Worm (Caenorhabditis elegans): Measurements from ENCODE around the gene dmd-7.

The dmd-7 gene

DNA sequence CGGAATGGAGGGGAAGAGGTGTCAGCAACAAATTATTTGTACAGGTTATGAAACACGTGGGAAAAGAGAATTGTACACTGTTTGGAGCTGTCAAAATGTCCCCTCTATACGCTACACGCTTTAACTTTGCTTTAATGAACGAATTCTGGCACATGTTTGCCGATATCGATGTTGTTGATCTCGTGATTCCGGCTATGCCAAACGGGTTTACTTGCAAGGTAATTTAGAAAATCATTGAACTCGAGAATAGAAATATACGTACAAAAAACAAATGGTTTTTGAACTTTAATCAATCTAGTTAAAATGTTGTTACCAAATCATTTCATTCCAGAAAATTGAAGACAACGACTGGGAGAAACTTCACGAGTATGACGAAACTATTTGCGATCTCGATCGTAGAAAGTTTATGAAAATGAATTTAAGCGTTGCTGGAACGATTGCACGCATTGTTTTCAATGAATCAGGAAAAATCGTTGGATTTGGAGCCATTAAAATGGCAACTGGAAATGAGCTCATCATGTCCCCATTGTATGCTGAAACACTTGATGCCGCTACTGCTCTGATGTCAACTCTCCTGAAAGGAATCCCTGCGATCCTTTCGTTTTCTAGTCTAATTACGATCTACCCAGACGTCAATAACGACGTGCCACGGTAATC lies 30.6 kb downstream of the dmd-7 start:
- peak; percentile 17 for TF ChIP-seq sma-9 (GFP tag; optimal IDR thresholded peaks at IDR 0.05)
- TF ChIP-seq sma-9 (tag; optimal IDR thresholded peaks at IDR 0.05) = no peak
- no peak for TF ChIP-seq gmeb-1 (tag; optimal IDR thresholded peaks at IDR 0.05)
- TF ChIP-seq nhr-6 (tag; optimal IDR thresholded peaks at IDR 0.05) = no peak
- no peak for TF ChIP-seq unc-62 (GFP tag; optimal IDR thresholded peaks at IDR 0.05)
- TF ChIP-seq peb-1 (tag; optimal IDR thresholded peaks at IDR 0.05) = no peak
- TF ChIP-seq unc-39 (tag; optimal IDR thresholded peaks at IDR 0.05) = no peak
- peak; percentile 37 for TF ChIP-seq nhr-21 (tag; optimal IDR thresholded peaks at IDR 0.05)
- TF ChIP-seq ceh-82 (tag; optimal IDR thresholded peaks at IDR 0.05) = no peak
- TF ChIP-seq ama-1 (optimal IDR thresholded peaks at IDR 0.05) = peak; percentile 30
- no peak for TF ChIP-seq nhr-10 (tag; optimal IDR thresholded peaks at IDR 0.05)
- no peak for TF ChIP-seq nhr-23 (tag; optimal IDR thresholded peaks at IDR 0.05)

DNA sequence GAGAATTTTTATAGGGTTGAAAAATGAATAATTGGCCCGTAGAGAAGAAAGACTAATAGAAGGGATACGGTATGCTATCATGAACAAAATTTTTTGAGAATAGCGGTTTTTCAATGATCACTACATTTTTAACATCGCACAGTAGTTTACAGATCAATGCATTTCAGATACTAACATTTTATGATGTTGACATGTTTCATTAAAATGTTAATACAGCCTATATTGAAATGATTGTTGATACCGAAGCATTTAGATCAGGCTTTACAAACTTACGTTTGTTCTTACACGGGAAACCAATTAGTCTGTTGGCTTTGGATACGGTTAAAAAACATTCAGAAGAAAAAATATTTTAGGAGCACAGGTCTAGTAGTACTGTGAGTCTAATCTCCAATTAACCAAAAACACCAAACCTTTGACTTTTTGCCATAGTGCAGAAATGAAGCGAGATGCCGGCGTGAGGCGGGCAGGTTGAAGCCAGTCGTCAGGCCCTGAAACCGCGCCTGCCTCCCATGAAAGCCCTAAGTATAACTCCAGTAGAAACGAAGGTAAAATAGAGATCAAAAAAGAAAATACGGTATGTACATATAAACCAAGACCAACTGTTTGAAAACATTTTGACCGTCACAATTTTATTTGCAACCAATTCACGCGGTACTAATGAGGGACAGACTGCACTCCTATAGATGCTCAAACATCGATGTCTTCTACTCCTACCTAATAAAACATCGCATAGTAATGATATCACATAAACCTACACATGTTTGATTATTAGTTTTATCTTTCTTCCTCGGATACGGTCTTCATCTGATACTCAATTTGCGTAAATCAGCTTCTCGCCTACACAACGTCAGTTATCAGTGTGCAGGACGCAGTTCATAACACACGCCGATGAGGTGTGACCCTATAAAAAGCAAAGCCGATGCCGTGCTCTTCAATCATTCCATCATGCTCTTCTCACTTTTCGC lies 31.7 kb downstream of the dmd-7 start, which contains the start of gene fil-2:
TSS of gene fil-2 (plus strand) at position 915 of the 965 bp plus-strand sequence.
- TF ChIP-seq lsy-2 (tag; optimal IDR thresholded peaks at IDR 0.05) = no peak
- no peak for TF ChIP-seq unc-39 (tag; optimal IDR thresholded peaks at IDR 0.05)
- TF ChIP-seq blmp-1 (tag; optimal IDR thresholded peaks at IDR 0.05; ENCODE audit: insufficient read depth) = peak; percentile 62
- no peak for TF ChIP-seq unc-55 (GFP tag; optimal IDR thresholded peaks at IDR 0.05)
- TF ChIP-seq ceh-82 (tag; optimal IDR thresholded peaks at IDR 0.05) = no peak
- TF ChIP-seq gmeb-1 (tag; optimal IDR thresholded peaks at IDR 0.05) = peak; percentile 67
- no peak for TF ChIP-seq R02D3.7 (tag; optimal IDR thresholded peaks at IDR 0.05)
- no peak for TF ChIP-seq ztf-1 (GFP tag; conservative IDR thresholded peaks at IDR 0.05)
- no peak for TF ChIP-seq F13H6.1 (tag; optimal IDR thresholded peaks at IDR 0.05)
- no peak for TF ChIP-seq elt-1 (tag; optimal IDR thresholded peaks at IDR 0.05)
- peak; percentile 44 for TF ChIP-seq sma-9 (GFP tag; optimal IDR thresholded peaks at IDR 0.05)
- no peak for TF ChIP-seq sma-9 (tag; optimal IDR thresholded peaks at IDR 0.05)
- no peak for TF ChIP-seq alr-1 (tag; optimal IDR thresholded peaks at IDR 0.05)
- no peak for TF ChIP-seq sem-4 (tag; optimal IDR thresholded peaks at IDR 0.05)
- peak; percentile 29 for TF ChIP-seq ama-1 (optimal IDR thresholded peaks at IDR 0.05)
- no peak for TF ChIP-seq mab-5 (tag; optimal IDR thresholded peaks at IDR 0.05)
- TF ChIP-seq peb-1 (tag; optimal IDR thresholded peaks at IDR 0.05) = no peak
- TF ChIP-seq nhr-10 (tag; optimal IDR thresholded peaks at IDR 0.05) = no peak
- TF ChIP-seq nhr-237 (tag; optimal IDR thresholded peaks at IDR 0.05) = no peak
- TF ChIP-seq sma-3 (GFP tag; optimal IDR thresholded peaks at IDR 0.05) = no peak
- no peak for TF ChIP-seq nhr-11 (tag; optimal IDR thresholded peaks at IDR 0.05)
- TF ChIP-seq aly-2 (tag; optimal IDR thresholded peaks at IDR 0.05) = no peak
- TF ChIP-seq mbf-1 (tag; optimal IDR thresholded peaks at IDR 0.05) = no peak
- TF ChIP-seq nhr-21 (tag; optimal IDR thresholded peaks at IDR 0.05) = peak; percentile 12
- no peak for TF ChIP-seq nhr-6 (tag; optimal IDR thresholded peaks at IDR 0.05)
- no peak for TF ChIP-seq ceh-16 (tag; optimal IDR thresholded peaks at IDR 0.05)
- TF ChIP-seq nhr-23 (tag; optimal IDR thresholded peaks at IDR 0.05) = no peak
- no peak for TF ChIP-seq mdl-1 (tag; optimal IDR thresholded peaks at IDR 0.05)
- TF ChIP-seq unc-62 (GFP tag; optimal IDR thresholded peaks at IDR 0.05) = no peak
- peak; percentile 32 for TF ChIP-seq crh-2 (tag; optimal IDR thresholded peaks at IDR 0.05)
- no peak for TF ChIP-seq dmd-4 (tag; optimal IDR thresholded peaks at IDR 0.05)
- TF ChIP-seq lin-13 (GFP tag; optimal IDR thresholded peaks at IDR 0.05) = peak; percentile 13
- no peak for TF ChIP-seq zag-1 (tag; optimal IDR thresholded peaks at IDR 0.05)
- TF ChIP-seq snpc-4 (tag; optimal IDR thresholded peaks at IDR 0.05) = no peak
- peak; percentile 14 for TF ChIP-seq fos-1 (tag; optimal IDR thresholded peaks at IDR 0.05)
- TF ChIP-seq ZK546.5 (tag; optimal IDR thresholded peaks at IDR 0.05) = no peak
- no peak for TF ChIP-seq nhr-129 (tag; optimal IDR thresholded peaks at IDR 0.05)
- no peak for TF ChIP-seq lin-11 (tag; optimal IDR thresholded peaks at IDR 0.05)
- TF ChIP-seq ztf-11 (tag; optimal IDR thresholded peaks at IDR 0.05) = no peak
- TF ChIP-seq lin-39 (tag; optimal IDR thresholded peaks at IDR 0.05) = no peak
- TF ChIP-seq nhr-12 (tag; optimal IDR thresholded peaks at IDR 0.05) = no peak
- no peak for TF ChIP-seq C34F6.9 (tag; optimal IDR thresholded peaks at IDR 0.05)
- TF ChIP-seq skn-1 (tag; optimal IDR thresholded peaks at IDR 0.05) = no peak
- peak; percentile 29 for TF ChIP-seq ztf-4 (tag; optimal IDR thresholded peaks at IDR 0.05)
- peak; percentile 43 for TF ChIP-seq nhr-25 (tag; optimal IDR thresholded peaks at IDR 0.05)
- TF ChIP-seq Y55F3AM.14 (GFP tag; optimal IDR thresholded peaks at IDR 0.05) = no peak
- no peak for TF ChIP-seq nhr-77 (tag; optimal IDR thresholded peaks at IDR 0.05)
- no peak for TF ChIP-seq elt-3 (tag; optimal IDR thresholded peaks at IDR 0.05)
- TF ChIP-seq egl-27 (tag; optimal IDR thresholded peaks at IDR 0.05) = no peak

All from whole organism, L2 larva.